In genomic region chr2L:3055710-3056447, dm6 we compare ENCODE assay signal across 3 fruit fly cellular contexts.
TF ChIP-seq lines count a peak whose summit lies in the region.

No protein-coding gene starts in this region.

TF ChIP-seq in whole organism, embryonic, 481 proteins besides CTCF, POLR2A, EP300 and RAD21 (continued from another document and continues in another):
- TF ChIP-seq CG2120 (GFP tag; optimal IDR thresholded peaks at IDR 0.05; lab: Kevin White, UChicago): peak; percentile 65
- no peak for TF ChIP-seq sens-2 (GFP tag; IDR thresholded peaks at IDR 0.05; lab: Robert Waterston, UW)
- TF ChIP-seq CG12155 (GFP tag; optimal IDR thresholded peaks at IDR 0.05; lab: Kevin White, UChicago): peak; percentile 23
- TF ChIP-seq CG8924 (tag; optimal IDR thresholded peaks at IDR 0.05; lab: Kevin White, UChicago): peak; percentile 46
- TF ChIP-seq Opbp (GFP tag; IDR thresholded peaks at IDR 0.05; lab: Robert Waterston, UW; ENCODE audit: partially characterized antibody): 0 out of 3 replicates have a peak, but pooled peaks have one; percentile 52
- TF ChIP-seq unc-4 (GFP tag; IDR thresholded peaks at IDR 0.05; lab: Robert Waterston, UW; ENCODE audit: partially characterized antibody): peak; percentile 51
- peak; percentile 49 for TF ChIP-seq HLH54F (GFP tag; optimal IDR thresholded peaks at IDR 0.05; lab: Kevin White, UChicago)
- peak; percentile 28 for TF ChIP-seq maf-S (GFP tag; optimal IDR thresholded peaks at IDR 0.05; lab: Kevin White, UChicago)
- 0 out of 3 replicates have a peak, but pooled peaks have one; percentile 12 for TF ChIP-seq H15 (GFP tag; IDR thresholded peaks at IDR 0.05; lab: Robert Waterston, UW)
- peak; percentile 62 for TF ChIP-seq CG18599 (GFP tag; optimal IDR thresholded peaks at IDR 0.05; lab: Kevin White, UChicago)
- TF ChIP-seq CG7556 (GFP tag; optimal IDR thresholded peaks at IDR 0.05; lab: Kevin White, UChicago): peak; percentile 79
- peak; percentile 50 for TF ChIP-seq lilli (GFP tag; optimal IDR thresholded peaks at IDR 0.05; lab: Kevin White, UChicago)
- TF ChIP-seq CG2678 (tag; optimal IDR thresholded peaks at IDR 0.05; lab: Kevin White, UChicago): peak; percentile 72
- no peak for TF ChIP-seq ttk (GFP tag; IDR thresholded peaks at IDR 0.05; lab: Robert Waterston, UW)
- peak; percentile 51 for TF ChIP-seq bcd (GFP tag; optimal IDR thresholded peaks at IDR 0.05; lab: Kevin White, UChicago)
- TF ChIP-seq knrl (GFP tag; IDR thresholded peaks at IDR 0.05; lab: Robert Waterston, UW; ENCODE audit: partially characterized antibody): 0 out of 3 replicates have a peak, but pooled peaks have one; percentile 25
- TF ChIP-seq vnd (GFP tag; IDR thresholded peaks at IDR 0.05; lab: Robert Waterston, UW; ENCODE audit: partially characterized antibody): peak; percentile 7; the same call in 1 of the 3 replicates
- TF ChIP-seq pzg (GFP tag; optimal IDR thresholded peaks at IDR 0.05; lab: Kevin White, UChicago): peak; percentile 21
- peak; percentile 11 for TF ChIP-seq Bdp1 (GFP tag; optimal IDR thresholded peaks at IDR 0.05; lab: Kevin White, UChicago)
- no peak for TF ChIP-seq C15 (GFP tag; IDR thresholded peaks at IDR 0.05; lab: Robert Waterston, UW)
- TF ChIP-seq Dip3 (GFP tag; optimal IDR thresholded peaks at IDR 0.05; lab: Kevin White, UChicago): peak; percentile 37
- TF ChIP-seq Atf-2 (GFP tag; optimal IDR thresholded peaks at IDR 0.05; lab: Kevin White, UChicago): peak; percentile 33
- TF ChIP-seq dimm (GFP tag; IDR thresholded peaks at IDR 0.05; lab: Robert Waterston, UW): no peak
- TF ChIP-seq CG9932 (GFP tag; IDR thresholded peaks at IDR 0.05; lab: Robert Waterston, UW): peak; percentile 55; the same call in 1 of the 2 replicates
- no peak for TF ChIP-seq Sin3A (optimal IDR thresholded peaks at IDR 0.05; lab: Kevin White, UChicago)
- 0 out of 3 replicates have a peak, but pooled peaks have one; percentile 19 for TF ChIP-seq CG7963 (GFP tag; IDR thresholded peaks at IDR 0.05; lab: Robert Waterston, UW; ENCODE audit: partially characterized antibody)
- TF ChIP-seq dpn (GFP tag; optimal IDR thresholded peaks at IDR 0.05; lab: Kevin White, UChicago): peak in 1 of 2 experiments; percentile 19
- peak; percentile 13 for TF ChIP-seq slou (GFP tag; optimal IDR thresholded peaks at IDR 0.05; lab: Kevin White, UChicago)
- TF ChIP-seq pb (GFP tag; optimal IDR thresholded peaks at IDR 0.05; lab: Kevin White, UChicago): no peak
- peak; percentile 33 for TF ChIP-seq Ssrp (tag; optimal IDR thresholded peaks at IDR 0.05; lab: Kevin White, UChicago)
- peak; percentile 60 for TF ChIP-seq Scr (GFP tag; IDR thresholded peaks at IDR 0.05; lab: Robert Waterston, UW; ENCODE audit: partially characterized antibody)
- TF ChIP-seq Gug (GFP tag; IDR thresholded peaks at IDR 0.05; lab: Robert Waterston, UW): no peak; the same call in 2 of the 4 replicates
- TF ChIP-seq lbe (GFP tag; optimal IDR thresholded peaks at IDR 0.05; lab: Kevin White, UChicago): peak; percentile 5
- peak; percentile 48 for TF ChIP-seq CG31441 (GFP tag; IDR thresholded peaks at IDR 0.05; lab: Robert Waterston, UW)
- no peak for TF ChIP-seq CG11723 (GFP tag; optimal IDR thresholded peaks at IDR 0.05; lab: Kevin White, UChicago)
- no peak for TF ChIP-seq luna (GFP tag; optimal IDR thresholded peaks at IDR 0.05; lab: Kevin White, UChicago)
- TF ChIP-seq CG12659 (GFP tag; optimal IDR thresholded peaks at IDR 0.05; lab: Kevin White, UChicago): no peak
- peak; percentile 23; the same call in 1 of the 2 replicates for TF ChIP-seq lmd (GFP tag; IDR thresholded peaks at IDR 0.05; lab: Robert Waterston, UW)
- peak; percentile 41 for TF ChIP-seq CG9727 (GFP tag; optimal IDR thresholded peaks at IDR 0.05; lab: Kevin White, UChicago)
- TF ChIP-seq CG12942 (GFP tag; optimal IDR thresholded peaks at IDR 0.05; lab: Kevin White, UChicago): peak; percentile 30
- TF ChIP-seq sens (GFP tag; lab: Kevin White, UChicago): peak; percentile 69

TF ChIP-seq in whole organism, prepupa, 60 proteins besides CTCF, POLR2A, EP300 and RAD21 (continued from another document):
- TF ChIP-seq Ets96B (tag; optimal IDR thresholded peaks at IDR 0.05; lab: Kevin White, UChicago) (peak; percentile 16), CG8119 (GFP tag; IDR thresholded peaks at IDR 0.05; lab: Robert Waterston, UW) (0 out of 3 replicates have a peak, but pooled peaks have one; percentile 22), spab (GFP tag; optimal IDR thresholded peaks at IDR 0.05; lab: Kevin White, UChicago) (peak; percentile 63), ss (GFP tag; optimal IDR thresholded peaks at IDR 0.05; lab: Kevin White, UChicago) (peak in 1 of 2 experiments; percentile 55), CG11294 (GFP tag; IDR thresholded peaks at IDR 0.05; lab: Robert Waterston, UW) (no peak), CG31627 (GFP tag; optimal IDR thresholded peaks at IDR 0.05; lab: Kevin White, UChicago) (peak; percentile 59), Smox (GFP tag; optimal IDR thresholded peaks at IDR 0.05; lab: Kevin White, UChicago) (peak; percentile 63), CG11902 (GFP tag; optimal IDR thresholded peaks at IDR 0.05; lab: Kevin White, UChicago) (peak; percentile 46), svp (GFP tag; lab: Kevin White, UChicago) (peak; percentile 98), cyc (GFP tag; optimal IDR thresholded peaks at IDR 0.05; lab: Kevin White, UChicago) (peak; percentile 53), fd59A (GFP tag; optimal IDR thresholded peaks at IDR 0.05; lab: Kevin White, UChicago) (peak; percentile 50), Eip75B (GFP tag; optimal IDR thresholded peaks at IDR 0.05; lab: Kevin White, UChicago) (peak; percentile 60), Met (GFP tag; optimal IDR thresholded peaks at IDR 0.05; lab: Kevin White, UChicago) (peak; percentile 75), Sox14 (GFP tag; optimal IDR thresholded peaks at IDR 0.05; lab: Kevin White, UChicago) (peak; percentile 46), CG3032 (tag; optimal IDR thresholded peaks at IDR 0.05; lab: Kevin White, UChicago) (no peak), CG16779 (tag; optimal IDR thresholded peaks at IDR 0.05; lab: Kevin White, UChicago) (no peak), CG11762 (GFP tag; optimal IDR thresholded peaks at IDR 0.05; lab: Kevin White, UChicago; ENCODE audit: insufficient read depth) (peak; percentile 23), Hr4 (GFP tag; optimal IDR thresholded peaks at IDR 0.05; lab: Kevin White, UChicago) (peak; percentile 73), CG8319 (GFP tag; optimal IDR thresholded peaks at IDR 0.05; lab: Kevin White, UChicago) (no peak), CG6792 (GFP tag; optimal IDR thresholded peaks at IDR 0.05; lab: Kevin White, UChicago) (peak; percentile 54), Hr38 (GFP tag; optimal IDR thresholded peaks at IDR 0.05; lab: Kevin White, UChicago) (no peak), CG9139 (GFP tag; optimal IDR thresholded peaks at IDR 0.05; lab: Kevin White, UChicago) (no peak), net (GFP tag; optimal IDR thresholded peaks at IDR 0.05; lab: Kevin White, UChicago) (peak; percentile 48), lz (GFP tag; optimal IDR thresholded peaks at IDR 0.05; lab: Kevin White, UChicago) (peak; percentile 71), dac (GFP tag; optimal IDR thresholded peaks at IDR 0.05; lab: Kevin White, UChicago) (no peak), fd85E (GFP tag; optimal IDR thresholded peaks at IDR 0.05; lab: Kevin White, UChicago) (no peak), Sox102F (GFP tag; optimal IDR thresholded peaks at IDR 0.05; lab: Kevin White, UChicago) (peak; percentile 48), Eip93F (GFP tag; optimal IDR thresholded peaks at IDR 0.05; lab: Kevin White, UChicago) (no peak), achi (GFP tag; optimal IDR thresholded peaks at IDR 0.05; lab: Kevin White, UChicago) (peak; percentile 58), CG8632 (GFP tag; optimal IDR thresholded peaks at IDR 0.05; lab: Kevin White, UChicago) (peak; percentile 67), Blimp-1 (GFP tag; optimal IDR thresholded peaks at IDR 0.05; lab: Kevin White, UChicago) (no peak), salr (GFP tag; optimal IDR thresholded peaks at IDR 0.05; lab: Kevin White, UChicago) (peak in 1 of 2 experiments; percentile 73), Lpt (GFP tag; optimal IDR thresholded peaks at IDR 0.05; lab: Kevin White, UChicago) (peak; percentile 11), CG7368 (GFP tag; optimal IDR thresholded peaks at IDR 0.05; lab: Kevin White, UChicago) (peak; percentile 15), CG10669 (GFP tag; optimal IDR thresholded peaks at IDR 0.05; lab: Kevin White, UChicago) (peak; percentile 50), Gug (GFP tag; IDR thresholded peaks at IDR 0.05; lab: Robert Waterston, UW) (no peak), CG34406 (GFP tag; optimal IDR thresholded peaks at IDR 0.05; lab: Kevin White, UChicago) (peak; percentile 45), eg (GFP tag; IDR thresholded peaks at IDR 0.05; lab: Robert Waterston, UW) (no peak)

TF ChIP-seq in whole organism, wandering third instar larva, 38 proteins besides CTCF, POLR2A, EP300 and RAD21 (continued from another document):
- TF ChIP-seq Sp1 (GFP tag; optimal IDR thresholded peaks at IDR 0.05; lab: Kevin White, UChicago): peak; percentile 66
- no peak for TF ChIP-seq N (GFP tag; optimal IDR thresholded peaks at IDR 0.05; lab: Kevin White, UChicago)
- peak in 1 of 2 experiments; percentile 70 for TF ChIP-seq foxo (GFP tag; optimal IDR thresholded peaks at IDR 0.05; lab: Kevin White, UChicago)
- TF ChIP-seq lola (GFP tag; optimal IDR thresholded peaks at IDR 0.05; lab: Kevin White, UChicago): no peak
- no peak for TF ChIP-seq CG32264 (GFP tag; optimal IDR thresholded peaks at IDR 0.05; lab: Kevin White, UChicago)
- no peak for TF ChIP-seq CrebA (GFP tag; optimal IDR thresholded peaks at IDR 0.05; lab: Kevin White, UChicago; ENCODE audit: borderline replicate concordance)
